Worm (Caenorhabditis elegans): ENCODE measurements around the gene ttr-46.

- TF ChIP-seq W03F9.2 (tag; optimal IDR thresholded peaks at IDR 0.05), result no peak
- peak; percentile 70 for TF ChIP-seq dao-5 (tag; optimal IDR thresholded peaks at IDR 0.05)
- peak; percentile 94 for TF ChIP-seq him-1 (tag; optimal IDR thresholded peaks at IDR 0.05)
Measured at ce11 chrV:9970119-9970518, 19.1 kb downstream of the ttr-46 start.
